Fruit fly (Drosophila melanogaster): ENCODE results near the gene NP15.6.
A peak's percentile ranks its signal among the peaks of the same experiment; 100 is the strongest.

The NP15.6 gene

DNA sequence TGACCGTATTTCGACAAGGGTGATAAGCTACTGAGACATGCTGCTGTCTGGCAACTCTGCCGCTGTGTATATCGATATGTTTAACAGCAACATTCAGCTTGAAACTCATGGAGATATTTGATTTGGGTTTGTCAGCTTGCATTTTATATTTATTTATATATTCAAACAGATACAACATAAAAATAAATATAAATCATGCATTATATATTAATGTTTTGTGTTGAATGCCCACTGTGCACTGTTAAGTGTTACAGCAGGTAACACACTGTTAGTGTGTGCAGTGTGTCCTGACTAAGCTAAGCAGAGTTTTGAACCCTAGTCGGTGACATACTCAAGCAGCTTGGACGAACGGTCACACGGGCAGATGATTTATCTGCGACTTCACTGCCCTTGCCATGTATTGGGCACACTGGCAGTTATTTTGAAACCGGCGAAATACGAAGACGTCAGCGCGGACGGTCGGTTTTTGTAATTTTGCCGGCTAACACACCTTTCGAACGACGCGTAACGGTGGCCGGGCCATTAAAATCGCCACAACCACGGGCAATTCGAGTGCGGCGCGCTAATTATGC is 43.5 kb upstream of the NP15.6 start, which contains the start of the genes snRNP-U1-C and gukh (continued):
- TF ChIP-seq Hand (GFP tag; optimal IDR thresholded peaks at IDR 0.05): peak; percentile 56
- peak; percentile 52 for TF ChIP-seq CG33213 (GFP tag; optimal IDR thresholded peaks at IDR 0.05)
- TF ChIP-seq CG30403 (GFP tag; optimal IDR thresholded peaks at IDR 0.05): peak; percentile 73
- no peak for TF ChIP-seq pan (optimal IDR thresholded peaks at IDR 0.05)
- TF ChIP-seq pan (GFP tag; optimal IDR thresholded peaks at IDR 0.05 in 1 of 2, IDR thresholded peaks at IDR 0.05 in 1 of 2): peak in 1 of 2 experiments; percentile 86
- TF ChIP-seq tio (GFP tag; optimal IDR thresholded peaks at IDR 0.05): peak; percentile 74
- peak; percentile 75 for TF ChIP-seq stwl (tag; optimal IDR thresholded peaks at IDR 0.05)
- TF ChIP-seq gsb-n (tag; optimal IDR thresholded peaks at IDR 0.05): peak; percentile 70
- TF ChIP-seq CG11093 (GFP tag; IDR thresholded peaks at IDR 0.05): peak; percentile 67; the same call in 1 of the 3 replicates
- TF ChIP-seq CG18011 (GFP tag; optimal IDR thresholded peaks at IDR 0.05): peak; percentile 75
- TF ChIP-seq CG12104 (GFP tag; optimal IDR thresholded peaks at IDR 0.05): peak; percentile 9
- TF ChIP-seq maf-S (GFP tag; optimal IDR thresholded peaks at IDR 0.05): no peak
- TF ChIP-seq aop (GFP tag; IDR thresholded peaks at IDR 0.05): peak; percentile 58
- peak; percentile 72 for TF ChIP-seq Deaf1 (tag; optimal IDR thresholded peaks at IDR 0.05)
- TF ChIP-seq tin (GFP tag; optimal IDR thresholded peaks at IDR 0.05): peak; percentile 73
- peak; percentile 74 for TF ChIP-seq Nf-YC (tag; optimal IDR thresholded peaks at IDR 0.05)
- TF ChIP-seq chm (GFP tag; IDR thresholded peaks at IDR 0.05): peak; percentile 86
- TF ChIP-seq CG9797 (GFP tag; optimal IDR thresholded peaks at IDR 0.05): peak; percentile 99
- TF ChIP-seq CG14014 (GFP tag; IDR thresholded peaks at IDR 0.05): peak; percentile 92
- peak; percentile 89 for TF ChIP-seq NfI (GFP tag; optimal IDR thresholded peaks at IDR 0.05)
- TF ChIP-seq ssp (GFP tag; IDR thresholded peaks at IDR 0.05): peak; percentile 58
- TF ChIP-seq Dp (GFP tag; optimal IDR thresholded peaks at IDR 0.05): peak; percentile 66
- TF ChIP-seq HHEX (GFP tag; optimal IDR thresholded peaks at IDR 0.05): peak; percentile 25
- peak; percentile 78 for TF ChIP-seq CG12299 (tag; optimal IDR thresholded peaks at IDR 0.05)
- peak; percentile 6 for TF ChIP-seq pfk (GFP tag; optimal IDR thresholded peaks at IDR 0.05)
- TF ChIP-seq CG30020 (tag; optimal IDR thresholded peaks at IDR 0.05): peak; percentile 66
- TF ChIP-seq inv (GFP tag; IDR thresholded peaks at IDR 0.05; ENCODE audit: partially characterized antibody): peak; percentile 53
- peak in 1 of 3 experiments; percentile 70 for TF ChIP-seq lola (GFP tag; optimal IDR thresholded peaks at IDR 0.05)
- TF ChIP-seq CG10959 (GFP tag; IDR thresholded peaks at IDR 0.05): peak; percentile 56; the same call in 1 of the 2 replicates
- no peak for TF ChIP-seq CG9876 (GFP tag; optimal IDR thresholded peaks at IDR 0.05)
- peak; percentile 86 for TF ChIP-seq CG2889 (GFP tag; IDR thresholded peaks at IDR 0.05)
- TF ChIP-seq CG34376 (GFP tag; optimal IDR thresholded peaks at IDR 0.05): peak; percentile 30
- peak; percentile 72 for TF ChIP-seq CG6689 (GFP tag; IDR thresholded peaks at IDR 0.05)
- peak; percentile 54; the same call in 1 of the 3 replicates for TF ChIP-seq B-H1 (GFP tag; IDR thresholded peaks at IDR 0.05)
- TF ChIP-seq dimm (GFP tag; IDR thresholded peaks at IDR 0.05): peak; percentile 53
- peak; percentile 51 for TF ChIP-seq zfh2 (GFP tag; optimal IDR thresholded peaks at IDR 0.05)
- peak; percentile 5 for TF ChIP-seq kni (GFP tag; optimal IDR thresholded peaks at IDR 0.05)
- no peak for TF ChIP-seq ab (GFP tag; optimal IDR thresholded peaks at IDR 0.05)
- peak; percentile 82 for TF ChIP-seq Dek (tag; optimal IDR thresholded peaks at IDR 0.05)
- TF ChIP-seq Six4 (GFP tag; optimal IDR thresholded peaks at IDR 0.05): peak; percentile 54
- TF ChIP-seq caup (GFP tag; optimal IDR thresholded peaks at IDR 0.05; ENCODE audit: severe bottlenecking): peak; percentile 74
- TF ChIP-seq ara (GFP tag; IDR thresholded peaks at IDR 0.05): no peak
- TF ChIP-seq sd (tag; optimal IDR thresholded peaks at IDR 0.05): peak; percentile 66
- TF ChIP-seq CG15011 (GFP tag; optimal IDR thresholded peaks at IDR 0.05): peak; percentile 57
- TF ChIP-seq sens (GFP tag): peak; percentile 58
- TF ChIP-seq nerfin-2 (GFP tag; IDR thresholded peaks at IDR 0.05; ENCODE audit: partially characterized antibody): 0 out of 2 replicates have a peak, but pooled peaks have one; percentile 29
- TF ChIP-seq pros (GFP tag; optimal IDR thresholded peaks at IDR 0.05): no peak
- TF ChIP-seq CG32532 (GFP tag; IDR thresholded peaks at IDR 0.05): peak; percentile 94
- peak; percentile 63 for TF ChIP-seq Sin3A (optimal IDR thresholded peaks at IDR 0.05)
- peak; percentile 89 for TF ChIP-seq CG10366 (GFP tag; IDR thresholded peaks at IDR 0.05)

Data from whole organism, embryonic.